Worm (Caenorhabditis elegans) whole organism, young adult: Measurements from ENCODE around the gene bus-19.

Source experiments
- B0019.2 ChIP-seq: fragments of 200-800 bp; sonication (Bioruptor generic); conservative IDR thresholded peaks from 2 replicates; pipeline ENCODE4 v1.3.6; 2022; ENCODE audit warnings: missing genetic modification reagents, missing genetic modification characterization, missing compliant biosample characterization
- B0261.1 ChIP-seq: sonication (generic microtip); optimal IDR thresholded peaks from 2 replicates; lab custom pipeline; 2016; ENCODE audit warnings: mild to moderate bottlenecking, missing genetic modification characterization, moderate library complexity, missing compliant biosample characterization
- F39B2.1 ChIP-seq: fragments of 200-800 bp; sonication (Bioruptor generic); IDR thresholded peaks from 2 replicates; pipeline ENCODE4 v1.3.6; 2022; ENCODE audit warnings: missing genetic modification reagents, missing genetic modification characterization, missing compliant biosample characterization
- F52B5.7 ChIP-seq: sonication (generic microtip); optimal IDR thresholded peaks from 2 replicates; lab custom pipeline; 2016; ENCODE audit warnings: mild to moderate bottlenecking, missing genetic modification characterization, missing compliant biosample characterization
- F55B11.4 ChIP-seq: sonication (generic microtip); optimal IDR thresholded peaks from 2 replicates; lab custom pipeline; 2016; ENCODE audit warnings: missing compliant biosample characterization, missing genetic modification characterization, borderline replicate concordance; ENCODE audit not compliant: insufficient read depth
- F57A8.1 ChIP-seq: fragments of 200-800 bp; sonication (Bioruptor generic); optimal IDR thresholded peaks from 2 replicates; lab custom pipeline; 2018; ENCODE audit warnings: mild to moderate bottlenecking, missing genetic modification characterization, moderate library complexity, missing compliant biosample characterization
- T26A5.8 ChIP-seq: sonication (generic microtip); optimal IDR thresholded peaks from 2 replicates; lab custom pipeline; 2016; ENCODE audit warnings: missing genetic modification characterization, missing compliant biosample characterization
- Y53F4B.3 ChIP-seq: fragments of 200-800 bp; sonication (Bioruptor generic); IDR thresholded peaks from 2 replicates; pipeline ENCODE4 v1.3.6; 2022; ENCODE audit warnings: missing genetic modification reagents, missing genetic modification characterization, missing compliant biosample characterization
- Y53G8AR.9 ChIP-seq: fragments of 200-800 bp; sonication (Bioruptor generic); conservative IDR thresholded peaks from 2 replicates; pipeline ENCODE4 v1.3.6; 2022; ENCODE audit warnings: missing genetic modification reagents, missing genetic modification characterization, missing compliant biosample characterization
- Y67H2A.10 ChIP-seq: fragments of 200-800 bp; sonication (Bioruptor generic); conservative IDR thresholded peaks from 2 replicates; pipeline ENCODE4 v1.3.6; 2022; ENCODE audit warnings: missing genetic modification reagents, missing genetic modification characterization, missing compliant biosample characterization
- Y79H2A.3 ChIP-seq: fragments of 200-800 bp; sonication (Bioruptor generic); conservative IDR thresholded peaks from 2 replicates; pipeline ENCODE4 v1.3.6; 2022; ENCODE audit warnings: missing genetic modification reagents, missing genetic modification characterization, missing compliant biosample characterization
- ZK185.1 ChIP-seq: sonication (generic microtip); optimal IDR thresholded peaks from 2 replicates; lab custom pipeline; 2016; ENCODE audit warnings: mild to moderate bottlenecking, missing genetic modification characterization, missing compliant biosample characterization; ENCODE audit not compliant: poor library complexity, severe bottlenecking
- akir-1 ChIP-seq: fragments of 200-800 bp; sonication (Bioruptor generic); optimal IDR thresholded peaks from 2 replicates; lab custom pipeline; 2018; ENCODE audit warnings: mild to moderate bottlenecking, missing genetic modification characterization, moderate library complexity, missing compliant biosample characterization
- atf-7 ChIP-seq: sonication (generic microtip); optimal IDR thresholded peaks from 2 replicates; lab custom pipeline; 2017; ENCODE audit warnings: mild to moderate bottlenecking, missing genetic modification characterization, missing compliant biosample characterization
- bed-2 ChIP-seq: fragments of 200-800 bp; sonication (Bioruptor generic); IDR thresholded peaks from 2 replicates; pipeline ENCODE4 v1.3.6; 2022; ENCODE audit warnings: missing genetic modification reagents, missing genetic modification characterization, missing compliant biosample characterization
- cebp-1 ChIP-seq, 2 experiments: fragments of 200-800 bp in 1 of 2; sonication (Bioruptor generic) in 1 of 2; sonication (generic microtip) in 1 of 2; IDR thresholded peaks in 1 of 2; optimal IDR thresholded peaks in 1 of 2; 2 replicates each; pipeline versions ENCODE4 v1.3.6 to Lab custom; 2017 to 2022; ENCODE audit warnings: missing compliant biosample characterization in 2 of 2, missing genetic modification characterization in 2 of 2, mild to moderate bottlenecking in 1 of 2, missing genetic modification reagents in 1 of 2, moderate library complexity in 1 of 2
- ceh-79 ChIP-seq: sonication (generic microtip); optimal IDR thresholded peaks from 2 replicates; lab custom pipeline; 2017; ENCODE audit warnings: mild to moderate bottlenecking, missing genetic modification characterization, missing compliant biosample characterization
- ceh-91 ChIP-seq: fragments of 200-800 bp; sonication (Bioruptor generic); IDR thresholded peaks from 2 replicates; pipeline ENCODE4 v1.3.6; 2022; ENCODE audit warnings: missing genetic modification reagents, missing genetic modification characterization, missing compliant biosample characterization
- dox-1 ChIP-seq: fragments of 200-800 bp; sonication (Bioruptor generic); IDR thresholded peaks from 2 replicates; pipeline ENCODE4 v1.3.6; 2022; ENCODE audit warnings: missing genetic modification reagents, missing genetic modification characterization, missing compliant biosample characterization
- ekl-4 ChIP-seq: fragments of 200-800 bp; sonication (Bioruptor generic); IDR thresholded peaks from 2 replicates; pipeline ENCODE4 v1.3.6; 2022; ENCODE audit warnings: missing genetic modification reagents, missing genetic modification characterization, missing compliant biosample characterization
- fkh-3 ChIP-seq: sonication (generic microtip); optimal IDR thresholded peaks from 2 replicates; lab custom pipeline; 2016; ENCODE audit warnings: mild to moderate bottlenecking, missing genetic modification characterization, missing compliant biosample characterization
- hlh-12 ChIP-seq: sonication (generic microtip); optimal IDR thresholded peaks from 2 replicates; lab custom pipeline; 2016; ENCODE audit warnings: missing genetic modification characterization, missing compliant biosample characterization
- hlh-26 ChIP-seq: fragments of 200-800 bp; sonication (Bioruptor generic); conservative IDR thresholded peaks from 2 replicates; pipeline ENCODE4 v1.3.6; 2022; ENCODE audit warnings: missing genetic modification reagents, missing genetic modification characterization, missing compliant biosample characterization
- hmg-1.2 ChIP-seq: fragments of 200-800 bp; sonication (Bioruptor generic); IDR thresholded peaks from 2 replicates; pipeline ENCODE4 v1.3.6; 2022; ENCODE audit warnings: missing genetic modification reagents, missing genetic modification characterization, missing compliant biosample characterization
- hmg-20 ChIP-seq: fragments of 200-800 bp; sonication (Bioruptor generic); IDR thresholded peaks from 2 replicates; pipeline ENCODE4 v1.3.6; 2022; ENCODE audit warnings: missing genetic modification reagents, missing genetic modification characterization, missing compliant biosample characterization
- hsf-1 ChIP-seq: fragments of 200-800 bp; sonication (Bioruptor generic); IDR thresholded peaks from 2 replicates; pipeline ENCODE4 v1.3.6; 2022; ENCODE audit warnings: missing genetic modification reagents, missing genetic modification characterization, missing compliant biosample characterization
- lag-1 ChIP-seq: fragments of 200-800 bp; sonication (Bioruptor generic); IDR thresholded peaks from 2 replicates; pipeline ENCODE4 v1.3.6; 2022; ENCODE audit warnings: missing genetic modification reagents, missing genetic modification characterization, missing compliant biosample characterization
- let-526 ChIP-seq: fragments of 200-800 bp; sonication (Bioruptor generic); IDR thresholded peaks from 2 replicates; pipeline ENCODE4 v1.3.6; 2022; ENCODE audit warnings: missing genetic modification reagents, missing genetic modification characterization, missing compliant biosample characterization
- lin-35 ChIP-seq, 3 experiments: fragments of 150-350 bp in 2 of 3; sonication (generic microtip) in 1 of 3; optimal IDR thresholded peaks; 2 replicates each; lab custom pipeline; 2014 to 2018; ENCODE audit warnings: missing biosample characterization in 3 of 3, missing genetic modification characterization in 3 of 3, missing genetic modification reagents in 3 of 3
- lsy-27 ChIP-seq: sonication (generic microtip); optimal IDR thresholded peaks from 2 replicates; lab custom pipeline; 2017; ENCODE audit warnings: missing genetic modification characterization, mild to moderate bottlenecking, missing compliant biosample characterization, antibody characterized with exemption, missing genotype, borderline replicate concordance; ENCODE audit not compliant: insufficient read depth
- madf-10 ChIP-seq: sonication (generic microtip); optimal IDR thresholded peaks from 2 replicates; lab custom pipeline; 2016; ENCODE audit warnings: mild to moderate bottlenecking, missing genetic modification characterization, missing compliant biosample characterization
- madf-8 ChIP-seq: fragments of 200-800 bp; sonication (Bioruptor generic); conservative IDR thresholded peaks from 2 replicates; pipeline ENCODE4 v1.3.6; 2022; ENCODE audit warnings: missing genetic modification reagents, missing genetic modification characterization, missing compliant biosample characterization
- mcd-1 ChIP-seq: fragments of 200-800 bp; sonication (Bioruptor generic); IDR thresholded peaks from 2 replicates; pipeline ENCODE4 v1.3.6; 2022; ENCODE audit warnings: missing genetic modification reagents, missing genetic modification characterization, missing compliant biosample characterization
- nfya-2 ChIP-seq: fragments of 200-800 bp; sonication (Bioruptor generic); IDR thresholded peaks from 2 replicates; pipeline ENCODE4 v1.3.6; 2022; ENCODE audit warnings: missing genetic modification reagents, missing genetic modification characterization, missing compliant biosample characterization
- nfyb-1 ChIP-seq: fragments of 200-800 bp; sonication (Bioruptor generic); IDR thresholded peaks from 2 replicates; pipeline ENCODE4 v1.3.6; 2022; ENCODE audit warnings: missing genetic modification reagents, missing genetic modification characterization, missing compliant biosample characterization
- nhr-179 ChIP-seq: sonication (generic microtip); optimal IDR thresholded peaks from 2 replicates; lab custom pipeline; 2016; ENCODE audit warnings: mild to moderate bottlenecking, missing genetic modification characterization, missing compliant biosample characterization
- pbrm-1 ChIP-seq: fragments of 200-800 bp; sonication (Bioruptor generic); IDR thresholded peaks from 2 replicates; pipeline ENCODE4 v1.3.6; 2022; ENCODE audit warnings: missing genetic modification reagents, missing genetic modification characterization, missing compliant biosample characterization
- repo-1 ChIP-seq: sonication (generic microtip); optimal IDR thresholded peaks from 2 replicates; lab custom pipeline; 2017; ENCODE audit warnings: mild to moderate bottlenecking, missing genetic modification characterization, missing compliant biosample characterization
- snpc-1.1 ChIP-seq: sonication (generic microtip); optimal IDR thresholded peaks from 2 replicates; lab custom pipeline; 2017; ENCODE audit warnings: missing genetic modification characterization, mild to moderate bottlenecking, missing compliant biosample characterization, antibody characterized with exemption, moderate library complexity, missing genotype, missing genetic modification reagents; ENCODE audit not compliant: insufficient read depth
- somi-1 ChIP-seq: fragments of 200-800 bp; sonication (Bioruptor generic); optimal IDR thresholded peaks from 2 replicates; lab custom pipeline; 2018; ENCODE audit warnings: mild to moderate bottlenecking, missing genetic modification characterization, missing compliant biosample characterization
- sptf-2 ChIP-seq: fragments of 200-800 bp; sonication (Bioruptor generic); optimal IDR thresholded peaks from 2 replicates; lab custom pipeline; 2018; ENCODE audit warnings: mild to moderate bottlenecking, missing genetic modification characterization, missing compliant biosample characterization
- tlf-1 ChIP-seq: fragments of 200-800 bp; sonication (Bioruptor generic); optimal IDR thresholded peaks from 2 replicates; lab custom pipeline; 2018; ENCODE audit warnings: mild to moderate bottlenecking, missing genetic modification characterization, missing compliant biosample characterization
- unc-130 ChIP-seq: sonication (generic microtip); optimal IDR thresholded peaks from 2 replicates; lab custom pipeline; 2016; ENCODE audit warnings: missing genetic modification reagents, missing genetic modification characterization, missing compliant biosample characterization
- xnd-1 ChIP-seq: sonication (generic microtip); optimal IDR thresholded peaks from 2 replicates; lab custom pipeline; 2016; ENCODE audit warnings: missing genotype, missing genetic modification reagents, missing genetic modification characterization, missing compliant biosample characterization
- zfh-2 ChIP-seq: fragments of 200-800 bp; sonication (Bioruptor generic); conservative IDR thresholded peaks from 2 replicates; pipeline ENCODE4 v1.3.6; 2022; ENCODE audit warnings: missing genetic modification reagents, missing genetic modification characterization, missing compliant biosample characterization
- ztf-25 ChIP-seq: fragments of 200-800 bp; sonication (Bioruptor generic); IDR thresholded peaks from 2 replicates; pipeline ENCODE4 v1.3.6; 2022; ENCODE audit warnings: missing genetic modification reagents, missing genetic modification characterization, missing compliant biosample characterization
- ztf-26 ChIP-seq: sonication (generic microtip); optimal IDR thresholded peaks from 2 replicates; lab custom pipeline; 2017; ENCODE audit warnings: missing genetic modification characterization, missing compliant biosample characterization

Gene bus-19

DNA sequence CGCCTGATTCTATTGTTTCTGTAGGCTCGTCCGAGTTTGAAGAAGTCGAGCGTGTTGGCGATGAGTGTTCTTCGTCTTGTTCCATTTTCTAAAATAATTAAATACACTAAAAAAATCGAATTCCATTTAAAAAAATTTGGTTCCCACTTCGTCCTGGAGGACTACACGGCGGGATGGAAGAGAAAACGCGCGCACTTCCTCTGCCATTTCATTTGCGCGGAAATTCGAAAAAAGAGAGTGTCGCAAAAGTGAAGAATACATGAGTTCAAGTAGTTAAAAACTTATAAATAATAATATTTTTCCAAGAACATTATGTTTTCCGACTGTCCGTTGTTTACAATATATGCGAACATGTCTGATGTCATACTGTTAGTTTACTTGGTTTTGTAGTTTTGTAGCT is 1.9 kb upstream of the bus-19 start, which contains the start of gene T07F10.3:
TSS of gene T07F10.3 (minus strand) at position 98 of the 400 bp plus-strand sequence.
- TF ChIP-seq ceh-79 (no peak), zfh-2 (GFP tag; lab: Robert Waterston, UW) (no peak), hmg-1.2 (GFP tag; lab: Robert Waterston, UW) (peak; percentile 35), akir-1 (GFP tag; lab: Kevin White, UChicago) (peak; percentile 55), fkh-3 (tag; lab: Kevin White, UChicago) (no peak), madf-10 (tag; lab: Kevin White, UChicago) (peak; percentile 74), ceh-91 (peak; percentile 48; the same call in 1 of the 2 replicates), lag-1 (0 out of 2 replicates have a peak, but pooled peaks have one; percentile 81), xnd-1 (tag; lab: Kevin White, UChicago) (peak; percentile 30), Y53F4B.3 (GFP tag; lab: Robert Waterston, UW) (no peak), F55B11.4 (tag; lab: Kevin White, UChicago) (no peak), F52B5.7 (tag; lab: Kevin White, UChicago) (peak; percentile 59), T26A5.8 (tag; lab: Kevin White, UChicago) (no peak), madf-8 (GFP tag; lab: Robert Waterston, UW) (peak; percentile 58), ZK185.1 (tag; lab: Kevin White, UChicago) (peak; percentile 96), B0019.2 (GFP tag; lab: Robert Waterston, UW) (no peak), hsf-1 (GFP tag; lab: Robert Waterston, UW) (no peak), F39B2.1 (GFP tag; lab: Robert Waterston, UW) (no peak), ztf-26 (no peak), Y79H2A.3 (GFP tag; lab: Robert Waterston, UW) (no peak), hlh-12 (tag; lab: Kevin White, UChicago) (peak; percentile 9), somi-1 (GFP tag; lab: Kevin White, UChicago) (no peak), atf-7 (tag; lab: Kevin White, UChicago) (peak; percentile 57), nfya-2 (GFP tag; lab: Robert Waterston, UW) (0 out of 2 replicates have a peak, but pooled peaks have one; percentile 51), tlf-1 (GFP tag; lab: Kevin White, UChicago) (peak; percentile 47), nfyb-1 (GFP tag; lab: Robert Waterston, UW) (0 out of 2 replicates have a peak, but pooled peaks have one; percentile 60), hmg-20 (GFP tag; lab: Robert Waterston, UW) (peak; percentile 81), lsy-27 (tag; lab: Kevin White, UChicago) (no peak), bed-2 (peak; percentile 92), Y67H2A.10 (GFP tag; lab: Robert Waterston, UW) (no peak), pbrm-1 (peak; percentile 76), F57A8.1 (no peak), hlh-26 (no peak), repo-1 (tag; lab: Kevin White, UChicago) (no peak), snpc-1.1 (no peak), nhr-179 (tag; lab: Kevin White, UChicago) (no peak), mcd-1 (peak; percentile 88), let-526 (GFP tag; lab: Robert Waterston, UW) (peak; percentile 84), sptf-2 (GFP tag; lab: Kevin White, UChicago) (no peak), dox-1 (GFP tag; lab: Robert Waterston, UW) (peak; percentile 90), ekl-4 (peak; percentile 80), ztf-25 (GFP tag; lab: Robert Waterston, UW) (peak; percentile 75), lin-35 (GFP tag; optimal IDR thresholded peaks at IDR 0.05; lab: Kevin White, UChicago) (peak; percentile 42 to 94 (median 52)), unc-130 (GFP tag; lab: Kevin White, UChicago) (peak; percentile 95), cebp-1 (GFP tag; IDR thresholded peaks at IDR 0.05; lab: Robert Waterston, UW) (0 out of 2 replicates have a peak, but pooled peaks have one; percentile 15), cebp-1 (tag; optimal IDR thresholded peaks at IDR 0.05; lab: Kevin White, UChicago) (peak; percentile 49), Y53G8AR.9 (GFP tag; lab: Robert Waterston, UW) (peak; percentile 49; the same call in 1 of the 2 replicates), B0261.1 (tag; lab: Kevin White, UChicago) (peak; percentile 23)
